Fruit fly (Drosophila melanogaster) whole organism, pupa: ENCODE measurements around the gene CG31805.

Experiments used
- CG32121 ChIP-seq: fragments of 200-800 bp; sonication (Bioruptor generic); IDR thresholded peaks from 2 replicates; pipeline ENCODE4 v1.3.6; 2022; ENCODE audit warnings: missing biosample characterization, missing genetic modification characterization
- EcR ChIP-seq: fragments of 200-800 bp; sonication (Bioruptor generic); optimal IDR thresholded peaks from 3 replicates; lab custom pipeline; 2019; ENCODE audit warnings: missing biosample characterization, missing genetic modification characterization, mild to moderate bottlenecking, moderate library complexity, missing genetic modification reagents

DNA sequence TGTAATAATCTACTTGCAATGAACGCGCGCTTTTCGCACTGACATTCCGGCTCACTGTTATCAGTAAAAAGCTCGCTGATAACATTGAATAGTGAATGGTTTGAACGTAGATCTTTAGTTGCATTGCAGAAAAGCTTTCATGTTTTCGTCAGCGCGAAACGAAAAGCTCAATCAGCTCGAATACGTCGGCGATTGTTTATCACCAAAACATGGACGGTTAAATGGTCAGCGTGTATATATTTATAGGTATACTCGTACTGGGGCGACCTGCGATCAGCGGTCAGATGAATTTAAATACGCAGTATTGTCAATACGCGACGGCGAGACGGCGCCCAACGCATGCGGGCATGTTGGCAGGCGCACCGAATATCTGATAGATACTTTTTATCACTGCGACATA is 13.8 kb downstream of the CG31805 start:
- TF ChIP-seq CG32121 (GFP tag; lab: Robert Waterston, UW) (no peak), EcR (no peak)
